Fruit fly (Drosophila melanogaster) whole organism, adult: ENCODE measurements around the gene CG8539.

Experiments
- CG11617 ChIP-seq: fragments of 200-800 bp; sonication (Bioruptor generic); optimal IDR thresholded peaks from 2 replicates; lab custom pipeline; 2017; ENCODE audit warnings: mild to moderate bottlenecking, missing biosample characterization, missing genetic modification reagents, missing genetic modification characterization
- CG12768 ChIP-seq: fragments of 200-800 bp; sonication (Bioruptor generic); optimal IDR thresholded peaks from 2 replicates; lab custom pipeline; 2017; ENCODE audit warnings: missing biosample characterization, missing genetic modification characterization, mild to moderate bottlenecking, moderate library complexity, missing genetic modification reagents
- CG33017 ChIP-seq: fragments of 200-800 bp; sonication (Bioruptor generic); optimal IDR thresholded peaks from 2 replicates; lab custom pipeline; 2018; ENCODE audit warnings: missing biosample characterization, mild to moderate bottlenecking, missing genetic modification characterization, moderate library complexity
- CG5204 ChIP-seq: fragments of 200-800 bp; sonication (Bioruptor generic); optimal IDR thresholded peaks from 2 replicates; lab custom pipeline; 2016; ENCODE audit warnings: missing biosample characterization, missing genetic modification characterization
- CG7101 ChIP-seq: fragments of 200-800 bp; sonication (Bioruptor generic); optimal IDR thresholded peaks from 2 replicates; lab custom pipeline; 2018; ENCODE audit warnings: missing biosample characterization, mild to moderate bottlenecking, missing genetic modification characterization, moderate library complexity
- Clk ChIP-seq: fragments of 200-800 bp; sonication (Bioruptor generic); optimal IDR thresholded peaks from 2 replicates; lab custom pipeline; 2017; ENCODE audit warnings: missing biosample characterization, missing genetic modification characterization
- Crg-1 ChIP-seq: fragments of 200-800 bp; sonication (Bioruptor generic); optimal IDR thresholded peaks from 2 replicates; lab custom pipeline; 2016; ENCODE audit warnings: missing biosample characterization, missing genetic modification characterization
- Hr96 ChIP-seq: fragments of 200-800 bp; sonication (Bioruptor generic); optimal IDR thresholded peaks from 2 replicates; lab custom pipeline; 2016; ENCODE audit warnings: missing biosample characterization, missing genetic modification characterization
- Mnt ChIP-seq: fragments of 200-800 bp; sonication (Bioruptor generic); optimal IDR thresholded peaks from 2 replicates; lab custom pipeline; 2016; ENCODE audit warnings: missing biosample characterization, mild to moderate bottlenecking, missing genetic modification characterization
- bab1 ChIP-seq: fragments of 200-800 bp; sonication (Bioruptor generic); optimal IDR thresholded peaks from 3 replicates; lab custom pipeline; 2019; ENCODE audit warnings: missing biosample characterization, mild to moderate bottlenecking, missing genetic modification characterization, moderate library complexity
- cic ChIP-seq: fragments of 200-800 bp; sonication (Bioruptor generic); optimal IDR thresholded peaks from 2 replicates; lab custom pipeline; 2017; ENCODE audit warnings: missing biosample characterization, mild to moderate bottlenecking, missing genetic modification characterization, moderate library complexity
- cnc ChIP-seq, 2 experiments: fragments of >200 bp; optimal IDR thresholded peaks; 2 replicates each; lab custom pipeline; 2017
- kay ChIP-seq: fragments of 200-800 bp; sonication (Bioruptor generic); peaks from one replicate; lab custom pipeline; 2016; ENCODE audit warnings: missing biosample characterization, missing genetic modification characterization, borderline replicate concordance

DNA sequence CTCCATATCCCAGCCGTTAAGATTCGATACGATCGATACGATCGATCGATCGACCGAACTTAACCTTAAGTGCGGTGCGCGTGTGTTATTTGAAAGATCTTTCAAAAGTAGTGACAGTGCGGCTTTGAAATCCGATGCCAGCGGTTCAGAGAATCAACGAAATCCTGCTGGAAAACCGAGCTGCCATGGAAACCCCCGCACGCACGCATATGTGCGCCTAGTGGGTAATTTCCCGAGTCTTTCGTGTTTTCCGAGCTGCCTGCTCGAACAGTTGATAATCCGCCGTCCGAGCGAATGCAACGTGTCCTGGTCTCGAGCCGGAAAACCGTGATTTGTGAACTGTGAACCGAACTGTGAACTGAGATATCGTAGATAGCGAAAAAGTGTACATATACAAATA is 20.6 kb upstream of the CG8539 start:
- TF ChIP-seq Hr96 (GFP tag; lab: Kevin White, UChicago) (no peak), kay (GFP tag; lab: Kevin White, UChicago) (no peak), bab1 (no peak), CG33017 (tag; lab: Kevin White, UChicago) (no peak), Crg-1 (GFP tag; lab: Kevin White, UChicago) (no peak), Clk (GFP tag; lab: Kevin White, UChicago) (no peak), cic (no peak), CG7101 (tag; lab: Kevin White, UChicago) (no peak), Mnt (no peak), CG11617 (GFP tag; lab: Kevin White, UChicago) (no peak), CG5204 (GFP tag; lab: Kevin White, UChicago) (no peak), cnc (optimal IDR thresholded peaks at IDR 0.05; lab: Kevin White, UChicago) (no peak), CG12768 (GFP tag; lab: Kevin White, UChicago) (no peak)
